Worm (Caenorhabditis elegans) whole organism, early embryonic: ENCODE results near the gene fbxb-97.

Experiments
- B0310.2 ChIP-seq: sonication (generic microtip); optimal IDR thresholded peaks from 2 replicates; lab custom pipeline; 2016; ENCODE audit warnings: mild to moderate bottlenecking, missing genetic modification characterization, missing compliant biosample characterization
- F13C5.2 ChIP-seq: sonication (generic microtip); optimal IDR thresholded peaks from 2 replicates; lab custom pipeline; 2017; ENCODE audit warnings: mild to moderate bottlenecking, missing genetic modification characterization, inconsistent platforms, missing compliant biosample characterization
- aly-1 ChIP-seq: sonication (generic microtip); optimal IDR thresholded peaks from 2 replicates; lab custom pipeline; 2016; ENCODE audit warnings: missing genetic modification characterization, missing compliant biosample characterization
- ama-1 ChIP-seq: fragments of 150-350 bp; optimal IDR thresholded peaks from 2 replicates; lab custom pipeline; 2014
- ceh-13 ChIP-seq: fragments of 200-800 bp; sonication (Bioruptor generic); optimal IDR thresholded peaks from 2 replicates; lab custom pipeline; 2018; ENCODE audit warnings: mild to moderate bottlenecking, missing genetic modification characterization, missing compliant biosample characterization
- ceh-36 ChIP-seq: sonication (generic microtip); optimal IDR thresholded peaks from 2 replicates; lab custom pipeline; 2016; ENCODE audit warnings: missing genetic modification characterization, inconsistent platforms, missing compliant biosample characterization
- ets-7 ChIP-seq: sonication (generic microtip); optimal IDR thresholded peaks from 2 replicates; lab custom pipeline; 2016; ENCODE audit warnings: missing genotype, missing genetic modification characterization, missing compliant biosample characterization
- flt-1 ChIP-seq: fragments of 200-800 bp; sonication (Bioruptor generic); IDR thresholded peaks from 2 replicates; pipeline ENCODE4 v1.3.6; 2022; ENCODE audit warnings: missing genetic modification characterization, missing compliant biosample characterization
- hmbx-1 ChIP-seq: sonication (generic microtip); optimal IDR thresholded peaks from 2 replicates; lab custom pipeline; 2016; ENCODE audit warnings: mild to moderate bottlenecking, missing genetic modification characterization, missing compliant biosample characterization
- hmg-4 ChIP-seq: fragments of 200-800 bp; sonication (Bioruptor generic); optimal IDR thresholded peaks from 2 replicates; lab custom pipeline; 2018; ENCODE audit warnings: mild to moderate bottlenecking, missing genetic modification characterization, missing compliant biosample characterization
- hnd-1 ChIP-seq: sonication (generic microtip); optimal IDR thresholded peaks from 2 replicates; lab custom pipeline; 2016; ENCODE audit warnings: missing genetic modification characterization, missing compliant biosample characterization
- pes-1 ChIP-seq: fragments of 200-800 bp; sonication (Bioruptor generic); IDR thresholded peaks from 2 replicates; pipeline ENCODE4 v1.3.6; 2022; ENCODE audit warnings: missing genetic modification reagents, missing genetic modification characterization, missing compliant biosample characterization
- scrt-1 ChIP-seq: fragments of 200-800 bp; sonication (Bioruptor generic); IDR thresholded peaks from 2 replicates; pipeline ENCODE4 v1.3.6; 2022; ENCODE audit warnings: missing genetic modification characterization, missing compliant biosample characterization
- sea-1 ChIP-seq: fragments of 200-800 bp; sonication (Bioruptor generic); conservative IDR thresholded peaks from 2 replicates; pipeline ENCODE4 v1.3.6; 2022; ENCODE audit warnings: missing genetic modification characterization, missing compliant biosample characterization
- tbx-11 ChIP-seq: fragments of 200-800 bp; sonication (Bioruptor generic); IDR thresholded peaks from 2 replicates; pipeline ENCODE4 v1.3.6; 2022; ENCODE audit warnings: missing genetic modification characterization, missing compliant biosample characterization
- tbx-37 ChIP-seq: fragments of 200-800 bp; sonication (Bioruptor generic); conservative IDR thresholded peaks from 2 replicates; pipeline ENCODE4 v1.3.6; 2022; ENCODE audit warnings: missing genetic modification reagents, missing genetic modification characterization, missing compliant biosample characterization
- tra-4 ChIP-seq: sonication (generic microtip); optimal IDR thresholded peaks from 2 replicates; lab custom pipeline; 2017; ENCODE audit warnings: missing genetic modification characterization, missing compliant biosample characterization

fbxb-97 gene

ce11 chrII:1818300-1818699, 29.7 kb downstream of the fbxb-97 start, which contains the start of gene fbxb-10:
Gene fbxb-10 (minus strand): TSS chrII:1818400.
- TF ChIP-seq scrt-1 (no peak), ceh-13 (GFP tag; lab: Kevin White, UChicago) (no peak), ama-1 (no peak), B0310.2 (tag; lab: Kevin White, UChicago) (no peak), pes-1 (no peak), sea-1 (GFP tag; lab: Robert Waterston, UW) (no peak), hmg-4 (GFP tag; lab: Kevin White, UChicago) (no peak), ets-7 (tag; lab: Kevin White, UChicago) (no peak), flt-1 (no peak), hmbx-1 (tag; lab: Kevin White, UChicago) (no peak), hnd-1 (tag; lab: Kevin White, UChicago) (no peak)

ce11 chrII:1816053-1816452, 31.9 kb downstream of the fbxb-97 start:
- TF ChIP-seq tbx-11 (no peak), tbx-37 (GFP tag; lab: Robert Waterston, UW) (no peak), hmbx-1 (tag; lab: Kevin White, UChicago) (no peak), F13C5.2 (tag; lab: Kevin White, UChicago) (no peak), hmg-4 (GFP tag; lab: Kevin White, UChicago) (no peak), flt-1 (no peak), scrt-1 (no peak), ceh-36 (tag; lab: Kevin White, UChicago) (no peak), ets-7 (tag; lab: Kevin White, UChicago) (no peak), hnd-1 (tag; lab: Kevin White, UChicago) (no peak), ama-1 (no peak), ceh-13 (GFP tag; lab: Kevin White, UChicago) (no peak), B0310.2 (tag; lab: Kevin White, UChicago) (no peak), aly-1 (tag; lab: Kevin White, UChicago) (no peak), tra-4 (tag; lab: Kevin White, UChicago) (no peak), pes-1 (no peak), sea-1 (GFP tag; lab: Robert Waterston, UW) (no peak)

ce11 chrII:1808217-1808616, 39.7 kb downstream of the fbxb-97 start, which contains the start of gene C08F1.8:
Gene C08F1.8 (minus strand): TSS chrII:1808317.
- TF ChIP-seq tbx-37 (GFP tag; lab: Robert Waterston, UW) (no peak), sea-1 (GFP tag; lab: Robert Waterston, UW) (no peak), hnd-1 (tag; lab: Kevin White, UChicago) (no peak), ceh-36 (tag; lab: Kevin White, UChicago) (no peak), B0310.2 (tag; lab: Kevin White, UChicago) (no peak), ama-1 (no peak)

ce11 chrII:1806358-1806757, 41.6 kb downstream of the fbxb-97 start, which contains the start of gene C08F1.12:
Gene C08F1.12 (minus strand): TSS chrII:1806458.
- no peak for TF ChIP-seq flt-1
- no peak for TF ChIP-seq pes-1
- no peak for TF ChIP-seq hmbx-1 (tag; lab: Kevin White, UChicago)
- no peak for TF ChIP-seq ceh-36 (tag; lab: Kevin White, UChicago)
- TF ChIP-seq hmg-4 (GFP tag; lab: Kevin White, UChicago), result no peak
- TF ChIP-seq sea-1 (GFP tag; lab: Robert Waterston, UW), result no peak
- no peak for TF ChIP-seq B0310.2 (tag; lab: Kevin White, UChicago)
- TF ChIP-seq tbx-11, result no peak
